Worm (Caenorhabditis elegans) whole organism, L2 larva: Measurements from ENCODE around the gene ZK673.6.

ENCODE experiments used
- F13H6.1 ChIP-seq: sonication (generic microtip); optimal IDR thresholded peaks from 2 replicates; lab custom pipeline; 2016; ENCODE audit warnings: missing genetic modification characterization, missing compliant biosample characterization
- R02D3.7 ChIP-seq: fragments of 150-350 bp; optimal IDR thresholded peaks from 2 replicates; lab custom pipeline; 2014; ENCODE audit warnings: missing biosample characterization, missing genetic modification characterization
- Y55F3AM.14 ChIP-seq: fragments of 200-800 bp; sonication (Bioruptor generic); optimal IDR thresholded peaks from 2 replicates; lab custom pipeline; 2018; ENCODE audit warnings: mild to moderate bottlenecking, missing genetic modification characterization, missing compliant biosample characterization
- ceh-16 ChIP-seq: fragments of 150-350 bp; optimal IDR thresholded peaks from 2 replicates; lab custom pipeline; 2014; ENCODE audit warnings: missing biosample characterization, missing genetic modification characterization
- egl-27 ChIP-seq: sonication (generic microtip); optimal IDR thresholded peaks from 3 replicates; lab custom pipeline; 2017; ENCODE audit warnings: missing biosample characterization, missing genetic modification reagents, missing genetic modification characterization
- lin-13 ChIP-seq: fragments of 150-350 bp; optimal IDR thresholded peaks from 2 replicates; lab custom pipeline; 2014; ENCODE audit warnings: missing biosample characterization, missing genetic modification reagents, missing genetic modification characterization
- lsy-2 ChIP-seq, 2 experiments: fragments of 150-350 bp in 1 of 2; sonication (generic microtip) in 1 of 2; optimal IDR thresholded peaks; 2 replicates each; lab custom pipeline; 2014 to 2017; ENCODE audit warnings: missing biosample characterization in 2 of 2, missing genetic modification characterization in 2 of 2
- nhr-237 ChIP-seq: fragments of 150-350 bp; optimal IDR thresholded peaks from 2 replicates; lab custom pipeline; 2014; ENCODE audit warnings: missing biosample characterization, missing genetic modification characterization
- nhr-25 ChIP-seq: fragments of 150-350 bp; sonication (generic microtip); optimal IDR thresholded peaks from 3 replicates; lab custom pipeline; 2014; ENCODE audit warnings: missing biosample characterization, missing genetic modification characterization
- unc-62 ChIP-seq: fragments of 150-350 bp; optimal IDR thresholded peaks from 2 replicates; lab custom pipeline; 2014; ENCODE audit warnings: missing biosample characterization, missing genetic modification reagents, missing genetic modification characterization
- ztf-4 ChIP-seq: fragments of 150-350 bp; optimal IDR thresholded peaks from 2 replicates; lab custom pipeline; 2014; ENCODE audit warnings: missing biosample characterization, missing genetic modification characterization

DNA sequence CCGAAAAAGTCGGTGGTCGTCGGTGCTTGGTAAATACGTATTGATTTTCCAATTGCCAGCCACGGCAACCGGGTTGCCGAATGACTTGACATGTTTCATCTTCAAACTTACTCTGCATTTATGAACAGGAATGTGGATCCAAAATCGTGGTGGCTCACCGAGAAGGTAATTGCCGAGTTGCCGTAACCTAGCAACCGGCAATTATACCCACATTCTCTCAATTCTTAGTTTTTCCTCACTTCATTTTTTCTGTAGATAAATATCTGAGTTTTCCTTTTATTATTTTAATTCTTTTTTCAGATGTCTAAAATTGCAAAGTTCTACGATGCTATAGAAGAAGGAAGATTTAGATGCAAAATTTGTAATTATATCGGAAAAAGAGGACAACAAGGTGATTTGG, 11.5 kb downstream of the ZK673.6 start, which contains the start of gene ZK673.4:
- TF ChIP-seq lsy-2 (tag; optimal IDR thresholded peaks at IDR 0.05; lab: Kevin White, UChicago), result no peak
- no peak for TF ChIP-seq unc-62
- no peak for TF ChIP-seq nhr-237 (tag; lab: Kevin White, UChicago)
- TF ChIP-seq egl-27, result no peak
- TF ChIP-seq ztf-4 (tag; lab: Kevin White, UChicago), result no peak
- TF ChIP-seq nhr-25 (tag; lab: Kevin White, UChicago), result no peak
- no peak for TF ChIP-seq Y55F3AM.14 (GFP tag; lab: Kevin White, UChicago)
- no peak for TF ChIP-seq F13H6.1 (tag; lab: Kevin White, UChicago)
- TF ChIP-seq ceh-16 (tag; lab: Kevin White, UChicago), result no peak
- TF ChIP-seq lin-13, result no peak
- no peak for TF ChIP-seq R02D3.7 (tag; lab: Kevin White, UChicago)
